Worm (Caenorhabditis elegans) whole organism, young adult: ENCODE results near the gene pah-1.
A peak's percentile ranks its signal among the peaks of the same experiment; 100 is the strongest.

Source experiments
- B0019.2 ChIP-seq: fragments of 200-800 bp; sonication (Bioruptor generic); conservative IDR thresholded peaks from 2 replicates; pipeline ENCODE4 v1.3.6; 2022; ENCODE audit warnings: missing genetic modification reagents, missing genetic modification characterization, missing compliant biosample characterization
- B0035.1 ChIP-seq: sonication (generic microtip); optimal IDR thresholded peaks from 2 replicates; lab custom pipeline; 2016; ENCODE audit warnings: missing genetic modification characterization, mild to moderate bottlenecking, missing compliant biosample characterization, missing genotype, missing genetic modification reagents
- C06A6.2 ChIP-seq: fragments of 200-800 bp; sonication (Bioruptor generic); conservative IDR thresholded peaks from 2 replicates; pipeline ENCODE4 v1.3.6; 2022; ENCODE audit warnings: missing genetic modification characterization, missing compliant biosample characterization
- C17E4.6 ChIP-seq: fragments of 200-800 bp; sonication (Bioruptor generic); IDR thresholded peaks from 2 replicates; pipeline ENCODE4 v1.3.6; 2022; ENCODE audit warnings: missing genetic modification reagents, missing genetic modification characterization, missing compliant biosample characterization
- D2030.7 ChIP-seq: fragments of 200-800 bp; sonication (Bioruptor generic); IDR thresholded peaks from 2 replicates; pipeline ENCODE4 v1.3.6; 2022; ENCODE audit warnings: missing genetic modification reagents, missing genetic modification characterization, missing compliant biosample characterization
- F33H1.4 ChIP-seq: fragments of 200-800 bp; sonication (Bioruptor generic); IDR thresholded peaks from 2 replicates; pipeline ENCODE4 v1.3.6; 2022; ENCODE audit warnings: missing genetic modification reagents, missing genetic modification characterization, missing compliant biosample characterization
- F52B5.7 ChIP-seq: sonication (generic microtip); optimal IDR thresholded peaks from 2 replicates; lab custom pipeline; 2016; ENCODE audit warnings: mild to moderate bottlenecking, missing genetic modification characterization, missing compliant biosample characterization
- F57A8.1 ChIP-seq: fragments of 200-800 bp; sonication (Bioruptor generic); optimal IDR thresholded peaks from 2 replicates; lab custom pipeline; 2018; ENCODE audit warnings: mild to moderate bottlenecking, missing genetic modification characterization, moderate library complexity, missing compliant biosample characterization
- F57C9.4 ChIP-seq: sonication (generic microtip); optimal IDR thresholded peaks from 2 replicates; lab custom pipeline; 2017; ENCODE audit warnings: mild to moderate bottlenecking, missing genetic modification characterization, missing compliant biosample characterization
- K11D2.4 ChIP-seq: fragments of 200-800 bp; sonication (Bioruptor generic); IDR thresholded peaks from 2 replicates; pipeline ENCODE4 v1.3.6; 2022; ENCODE audit warnings: missing genetic modification reagents, missing genetic modification characterization, missing compliant biosample characterization
- T07F8.4 ChIP-seq: sonication (generic microtip); optimal IDR thresholded peaks from 2 replicates; lab custom pipeline; 2016; ENCODE audit warnings: mild to moderate bottlenecking, missing genetic modification characterization, moderate library complexity, missing compliant biosample characterization
- Y67H2A.10 ChIP-seq: fragments of 200-800 bp; sonication (Bioruptor generic); conservative IDR thresholded peaks from 2 replicates; pipeline ENCODE4 v1.3.6; 2022; ENCODE audit warnings: missing genetic modification reagents, missing genetic modification characterization, missing compliant biosample characterization
- Y95B8A.8 ChIP-seq: fragments of 200-800 bp; sonication (Bioruptor generic); IDR thresholded peaks from 2 replicates; pipeline ENCODE4 v1.3.6; 2022; ENCODE audit warnings: missing genetic modification reagents, missing genetic modification characterization, missing compliant biosample characterization
- aptf-2 ChIP-seq: fragments of 200-800 bp; sonication (Bioruptor generic); conservative IDR thresholded peaks from 2 replicates; pipeline ENCODE4 v1.3.6; 2022; ENCODE audit warnings: missing genetic modification reagents, missing genetic modification characterization, missing compliant biosample characterization
- athp-1 ChIP-seq: sonication (generic microtip); optimal IDR thresholded peaks from 2 replicates; lab custom pipeline; 2017; ENCODE audit warnings: mild to moderate bottlenecking, missing genetic modification characterization, missing compliant biosample characterization
- attf-3 ChIP-seq: fragments of 200-800 bp; sonication (Bioruptor generic); conservative IDR thresholded peaks from 2 replicates; pipeline ENCODE4 v1.3.6; 2022; ENCODE audit warnings: missing genetic modification reagents, missing genetic modification characterization, missing compliant biosample characterization
- attf-5 ChIP-seq: fragments of 200-800 bp; sonication (Bioruptor generic); optimal IDR thresholded peaks from 2 replicates; lab custom pipeline; 2018; ENCODE audit warnings: mild to moderate bottlenecking, missing genetic modification characterization, missing compliant biosample characterization
- bed-2 ChIP-seq: fragments of 200-800 bp; sonication (Bioruptor generic); IDR thresholded peaks from 2 replicates; pipeline ENCODE4 v1.3.6; 2022; ENCODE audit warnings: missing genetic modification reagents, missing genetic modification characterization, missing compliant biosample characterization
- cebp-2 ChIP-seq: fragments of 200-800 bp; sonication (Bioruptor generic); IDR thresholded peaks from 2 replicates; pipeline ENCODE4 v1.3.6; 2022; ENCODE audit warnings: missing genetic modification characterization, missing compliant biosample characterization
- ceh-79 ChIP-seq: sonication (generic microtip); optimal IDR thresholded peaks from 2 replicates; lab custom pipeline; 2017; ENCODE audit warnings: mild to moderate bottlenecking, missing genetic modification characterization, missing compliant biosample characterization
- ceh-91 ChIP-seq: fragments of 200-800 bp; sonication (Bioruptor generic); IDR thresholded peaks from 2 replicates; pipeline ENCODE4 v1.3.6; 2022; ENCODE audit warnings: missing genetic modification reagents, missing genetic modification characterization, missing compliant biosample characterization
- chd-7 ChIP-seq: sonication (generic microtip); optimal IDR thresholded peaks from 2 replicates; lab custom pipeline; 2016; ENCODE audit warnings: mild to moderate bottlenecking, missing genetic modification characterization, moderate library complexity, missing compliant biosample characterization
- dpff-1 ChIP-seq: sonication (generic microtip); optimal IDR thresholded peaks from 2 replicates; lab custom pipeline; 2017; ENCODE audit warnings: mild to moderate bottlenecking, missing genetic modification characterization, missing compliant biosample characterization
- egl-18 ChIP-seq: fragments of 200-800 bp; sonication (Bioruptor generic); IDR thresholded peaks from 2 replicates; pipeline ENCODE4 v1.3.6; 2022; ENCODE audit warnings: missing genetic modification reagents, missing genetic modification characterization, missing compliant biosample characterization
- fkh-3 ChIP-seq: sonication (generic microtip); optimal IDR thresholded peaks from 2 replicates; lab custom pipeline; 2016; ENCODE audit warnings: mild to moderate bottlenecking, missing genetic modification characterization, missing compliant biosample characterization
- hmg-1.2 ChIP-seq: fragments of 200-800 bp; sonication (Bioruptor generic); IDR thresholded peaks from 2 replicates; pipeline ENCODE4 v1.3.6; 2022; ENCODE audit warnings: missing genetic modification reagents, missing genetic modification characterization, missing compliant biosample characterization
- let-526 ChIP-seq: fragments of 200-800 bp; sonication (Bioruptor generic); IDR thresholded peaks from 2 replicates; pipeline ENCODE4 v1.3.6; 2022; ENCODE audit warnings: missing genetic modification reagents, missing genetic modification characterization, missing compliant biosample characterization
- lin-26 ChIP-seq: fragments of 200-800 bp; sonication (Bioruptor generic); IDR thresholded peaks from 2 replicates; pipeline ENCODE4 v1.3.6; 2022; ENCODE audit warnings: missing genetic modification reagents, missing genetic modification characterization, missing compliant biosample characterization
- lin-54 ChIP-seq: fragments of 200-800 bp; sonication (Bioruptor generic); optimal IDR thresholded peaks from 2 replicates; lab custom pipeline; 2018; ENCODE audit warnings: mild to moderate bottlenecking, missing genetic modification characterization, missing compliant biosample characterization
- lsl-1 ChIP-seq: fragments of 200-800 bp; sonication (Bioruptor generic); optimal IDR thresholded peaks from 2 replicates; lab custom pipeline; 2018; ENCODE audit warnings: mild to moderate bottlenecking, missing genetic modification characterization, moderate library complexity, missing compliant biosample characterization
- lsy-27 ChIP-seq: sonication (generic microtip); optimal IDR thresholded peaks from 2 replicates; lab custom pipeline; 2017; ENCODE audit warnings: missing genetic modification characterization, mild to moderate bottlenecking, missing compliant biosample characterization, antibody characterized with exemption, missing genotype, borderline replicate concordance; ENCODE audit not compliant: insufficient read depth
- mel-28 ChIP-seq: sonication (generic microtip); optimal IDR thresholded peaks from 2 replicates; lab custom pipeline; 2016; ENCODE audit warnings: borderline replicate concordance, mild to moderate bottlenecking, missing genetic modification characterization, missing compliant biosample characterization
- mes-4 ChIP-seq: sonication (generic microtip); optimal IDR thresholded peaks from 2 replicates; lab custom pipeline; 2016; ENCODE audit warnings: missing genotype, missing genetic modification characterization, missing compliant biosample characterization
- nfya-2 ChIP-seq: fragments of 200-800 bp; sonication (Bioruptor generic); IDR thresholded peaks from 2 replicates; pipeline ENCODE4 v1.3.6; 2022; ENCODE audit warnings: missing genetic modification reagents, missing genetic modification characterization, missing compliant biosample characterization
- pha-4 ChIP-seq: fragments of 150-350 bp; sonication (generic microtip); optimal IDR thresholded peaks from 2 replicates; lab custom pipeline; 2014; ENCODE audit warnings: missing biosample characterization, missing genetic modification reagents, missing genetic modification characterization
- rcor-1 ChIP-seq: fragments of 200-800 bp; sonication (Bioruptor generic); IDR thresholded peaks from 2 replicates; pipeline ENCODE4 v1.3.6; 2022; ENCODE audit warnings: missing genetic modification reagents, missing genetic modification characterization, missing compliant biosample characterization
- repo-1 ChIP-seq: sonication (generic microtip); optimal IDR thresholded peaks from 2 replicates; lab custom pipeline; 2017; ENCODE audit warnings: mild to moderate bottlenecking, missing genetic modification characterization, missing compliant biosample characterization
- rpc-1 ChIP-seq, 2 experiments: fragments of 150-350 bp in 1 of 2; sonication (generic microtip) in 1 of 2; optimal IDR thresholded peaks; 2 replicates each; lab custom pipeline; 2014 to 2018; ENCODE audit warnings: missing biosample characterization in 1 of 2, missing genetic modification characterization in 1 of 2, missing genetic modification reagents in 1 of 2, missing genotype in 1 of 2
- sdz-38 ChIP-seq: sonication (generic microtip); optimal IDR thresholded peaks from 2 replicates; lab custom pipeline; 2016; ENCODE audit warnings: missing genotype, missing genetic modification characterization, missing compliant biosample characterization
- sea-2 ChIP-seq: fragments of 200-800 bp; sonication (Bioruptor generic); IDR thresholded peaks from 2 replicates; pipeline ENCODE4 v1.3.6; 2022; ENCODE audit warnings: missing genetic modification characterization, missing compliant biosample characterization
- sptf-2 ChIP-seq: fragments of 200-800 bp; sonication (Bioruptor generic); optimal IDR thresholded peaks from 2 replicates; lab custom pipeline; 2018; ENCODE audit warnings: mild to moderate bottlenecking, missing genetic modification characterization, missing compliant biosample characterization
- unc-62 ChIP-seq: fragments of 150-350 bp; optimal IDR thresholded peaks from 2 replicates; lab custom pipeline; 2014; ENCODE audit warnings: missing biosample characterization, missing genetic modification reagents, missing genetic modification characterization
- zim-3 ChIP-seq: sonication (generic microtip); optimal IDR thresholded peaks from 2 replicates; lab custom pipeline; 2017; ENCODE audit warnings: mild to moderate bottlenecking, missing genetic modification characterization, moderate library complexity, missing compliant biosample characterization
- ztf-22 ChIP-seq: fragments of 200-800 bp; sonication (Bioruptor generic); optimal IDR thresholded peaks from 2 replicates; lab custom pipeline; 2018; ENCODE audit warnings: mild to moderate bottlenecking, missing genetic modification characterization, moderate library complexity, missing compliant biosample characterization
- ztf-26 ChIP-seq: sonication (generic microtip); optimal IDR thresholded peaks from 2 replicates; lab custom pipeline; 2017; ENCODE audit warnings: missing genetic modification characterization, missing compliant biosample characterization
- ztf-28 ChIP-seq: fragments of 200-800 bp; sonication (Bioruptor generic); IDR thresholded peaks from 2 replicates; pipeline ENCODE4 v1.3.6; 2022; ENCODE audit warnings: missing genetic modification reagents, missing genetic modification characterization, missing compliant biosample characterization
- ztf-6 ChIP-seq: fragments of 200-800 bp; sonication (Bioruptor generic); IDR thresholded peaks from 2 replicates; pipeline ENCODE4 v1.3.6; 2022; ENCODE audit warnings: missing genetic modification reagents, missing genetic modification characterization, missing compliant biosample characterization

pah-1 gene

ce11 chrII:8744555-8745448 is 22.0 kb downstream of the pah-1 start (continued):
- TF ChIP-seq nfya-2 (GFP tag; lab: Robert Waterston, UW) (no peak), cebp-2 (GFP tag; lab: Robert Waterston, UW) (no peak), zim-3 (tag; lab: Kevin White, UChicago) (no peak), lin-26 (GFP tag; lab: Robert Waterston, UW) (peak; percentile 67; the same call in 1 of the 2 replicates), K11D2.4 (GFP tag; lab: Robert Waterston, UW) (no peak; the same call in none of the 2 replicates), ztf-26 (tag; lab: Kevin White, UChicago) (peak; percentile 37), repo-1 (tag; lab: Kevin White, UChicago) (no peak), Y67H2A.10 (GFP tag; lab: Robert Waterston, UW) (no peak), unc-62 (GFP tag; lab: Kevin White, UChicago) (no peak), lsy-27 (tag; lab: Kevin White, UChicago) (no peak), rcor-1 (peak; percentile 34; the same call in 1 of the 2 replicates), B0019.2 (GFP tag; lab: Robert Waterston, UW) (no peak), sea-2 (GFP tag; lab: Robert Waterston, UW) (0 out of 2 replicates have a peak, but pooled peaks have one; percentile 23), C17E4.6 (GFP tag; lab: Robert Waterston, UW) (no peak), C06A6.2 (no peak; the same call in 1 of the 2 replicates), hmg-1.2 (GFP tag; lab: Robert Waterston, UW) (peak; percentile 5; the same call in 1 of the 2 replicates), dpff-1 (tag; lab: Kevin White, UChicago) (no peak), Y95B8A.8 (GFP tag; lab: Robert Waterston, UW) (peak; percentile 56), aptf-2 (GFP tag; lab: Robert Waterston, UW) (no peak), attf-5 (GFP tag; lab: Kevin White, UChicago) (no peak), bed-2 (no peak), mel-28 (tag; lab: Kevin White, UChicago) (no peak), D2030.7 (GFP tag; lab: Robert Waterston, UW) (no peak), ztf-22 (GFP tag; lab: Kevin White, UChicago) (no peak), chd-7 (tag; lab: Kevin White, UChicago) (no peak), pha-4 (tag; lab: Kevin White, UChicago) (no peak), lin-54 (no peak), egl-18 (no peak), F57A8.1 (GFP tag; lab: Kevin White, UChicago) (no peak), lsl-1 (GFP tag; lab: Kevin White, UChicago) (no peak), let-526 (GFP tag; lab: Robert Waterston, UW) (peak; percentile 60), athp-1 (tag; lab: Kevin White, UChicago) (no peak), B0035.1 (no peak), sdz-38 (tag; lab: Kevin White, UChicago) (no peak), sptf-2 (GFP tag; lab: Kevin White, UChicago) (no peak), attf-3 (no peak), fkh-3 (tag; lab: Kevin White, UChicago) (no peak), F52B5.7 (tag; lab: Kevin White, UChicago) (no peak), F33H1.4 (GFP tag; lab: Robert Waterston, UW) (no peak), ceh-79 (tag; lab: Kevin White, UChicago) (peak; percentile 44), rpc-1 (optimal IDR thresholded peaks at IDR 0.05; lab: Kevin White, UChicago) (no peak), rpc-1 (tag; optimal IDR thresholded peaks at IDR 0.05; lab: Kevin White, UChicago) (no peak), F57C9.4 (no peak), ztf-6 (GFP tag; lab: Robert Waterston, UW) (no peak), ztf-28 (GFP tag; lab: Robert Waterston, UW) (no peak), mes-4 (tag; lab: Kevin White, UChicago) (no peak), T07F8.4 (tag; lab: Kevin White, UChicago) (no peak), ceh-91 (no peak)
